Fruit fly (Drosophila melanogaster) whole organism, embryonic: ENCODE data around the gene Acat2.

Experiments
- Atf-2 ChIP-seq: fragments of 200-800 bp; sonication (Bioruptor generic); optimal IDR thresholded peaks from 2 replicates; lab custom pipeline; 2016; ENCODE audit warnings: missing biosample characterization, missing genetic modification characterization
- BtbVII ChIP-seq: fragments of 200-800 bp; sonication (Bioruptor generic); optimal IDR thresholded peaks from 3 replicates; lab custom pipeline; 2017; ENCODE audit warnings: missing biosample characterization, mild to moderate bottlenecking, missing genetic modification characterization
- CG10979 ChIP-seq: fragments of 200-800 bp; sonication (Bioruptor generic); optimal IDR thresholded peaks from 2 replicates; lab custom pipeline; 2018; ENCODE audit warnings: missing biosample characterization, mild to moderate bottlenecking, missing genetic modification characterization, moderate library complexity
- CG11504 ChIP-seq: fragments of 200-800 bp; sonication (Bioruptor generic); optimal IDR thresholded peaks from 3 replicates; lab custom pipeline; 2019; ENCODE audit warnings: missing biosample characterization, mild to moderate bottlenecking, missing genetic modification characterization, moderate library complexity
- CG12659 ChIP-seq: fragments of 200-800 bp; sonication (Bioruptor generic); optimal IDR thresholded peaks from 3 replicates; lab custom pipeline; 2017; ENCODE audit warnings: mild to moderate bottlenecking, missing biosample characterization, missing genetic modification reagents, missing genetic modification characterization
- CG12769 ChIP-seq: fragments of 200-800 bp; sonication (Bioruptor generic); optimal IDR thresholded peaks from 2 replicates; lab custom pipeline; 2019; ENCODE audit warnings: missing biosample characterization, mild to moderate bottlenecking, missing genetic modification characterization, moderate library complexity
- CG13287 ChIP-seq: fragments of 200-800 bp; sonication (Bioruptor generic); IDR thresholded peaks from 2 replicates; pipeline ENCODE4 v1.3.6; 2022; ENCODE audit warnings: missing biosample characterization, missing genetic modification characterization; ENCODE audit not compliant: partially characterized antibody
- CG13624 ChIP-seq: fragments of 200-800 bp; sonication (Bioruptor generic); optimal IDR thresholded peaks from 2 replicates; lab custom pipeline; 2016; ENCODE audit warnings: missing biosample characterization, missing genetic modification characterization
- CG15479 ChIP-seq: fragments of 200-800 bp; sonication (Bioruptor generic); optimal IDR thresholded peaks from 3 replicates; lab custom pipeline; 2019; ENCODE audit warnings: missing biosample characterization, mild to moderate bottlenecking, missing genetic modification characterization, moderate library complexity
- CG18599 ChIP-seq: fragments of 200-800 bp; sonication (Bioruptor generic); optimal IDR thresholded peaks from 3 replicates; lab custom pipeline; 2017; ENCODE audit warnings: missing biosample characterization, missing genetic modification characterization, mild to moderate bottlenecking, moderate library complexity, missing genetic modification reagents
- CG32532 ChIP-seq: fragments of 200-800 bp; sonication (Bioruptor generic); IDR thresholded peaks from 2 replicates; pipeline ENCODE4 v1.3.6; 2022; ENCODE audit warnings: missing biosample characterization, missing genetic modification characterization
- CG32767 ChIP-seq: fragments of 200-800 bp; sonication (Bioruptor generic); IDR thresholded peaks from 2 replicates; pipeline ENCODE4 v1.3.6; 2022; ENCODE audit warnings: missing biosample characterization, missing genetic modification characterization
- CG32772 ChIP-seq: fragments of 200-800 bp; sonication (Bioruptor generic); IDR thresholded peaks from 2 replicates; pipeline ENCODE4 v1.3.6; 2022; ENCODE audit warnings: missing biosample characterization, missing genetic modification characterization
- CG34376 ChIP-seq: fragments of 200-800 bp; sonication (Bioruptor generic); optimal IDR thresholded peaks from 2 replicates; lab custom pipeline; 2018; ENCODE audit warnings: missing biosample characterization, mild to moderate bottlenecking, missing genetic modification characterization
- CG4360 ChIP-seq: fragments of 200-800 bp; sonication (Bioruptor generic); IDR thresholded peaks from 2 replicates; pipeline ENCODE4 v1.3.6; 2022; ENCODE audit warnings: missing biosample characterization, missing genetic modification characterization
- CG5245 ChIP-seq: fragments of 200-800 bp; sonication (Bioruptor generic); optimal IDR thresholded peaks from 3 replicates; lab custom pipeline; 2016; ENCODE audit warnings: missing biosample characterization, missing genetic modification characterization
- CG7556 ChIP-seq: fragments of 200-800 bp; sonication (Bioruptor generic); optimal IDR thresholded peaks from 2 replicates; lab custom pipeline; 2017; ENCODE audit warnings: missing biosample characterization, mild to moderate bottlenecking, missing genetic modification characterization
- Dbx ChIP-seq: fragments of 200-800 bp; sonication (Bioruptor generic); IDR thresholded peaks from 3 replicates; pipeline ENCODE4 v1.3.6; 2022; ENCODE audit warnings: missing biosample characterization, missing genetic modification characterization
- Eip74EF ChIP-seq, 2 experiments: fragments of 200-800 bp in 1 of 2; fragments of >200 bp in 1 of 2; sonication (Bioruptor generic) in 1 of 2; optimal IDR thresholded peaks; 2 replicates each; lab custom pipeline; 2017 to 2019; ENCODE audit warnings: missing biosample characterization in 2 of 2, missing genetic modification characterization in 2 of 2, mild to moderate bottlenecking in 1 of 2, moderate library complexity in 1 of 2
- Ets65A ChIP-seq: fragments of 200-800 bp; sonication (Bioruptor generic); peaks from one replicate; lab custom pipeline; 2016; ENCODE audit warnings: missing biosample characterization, missing genetic modification characterization
- Fer1 ChIP-seq: fragments of 200-800 bp; sonication (Bioruptor generic); optimal IDR thresholded peaks from 2 replicates; lab custom pipeline; 2017; ENCODE audit warnings: missing biosample characterization, mild to moderate bottlenecking, missing genetic modification characterization
- Fer3 ChIP-seq: fragments of 200-800 bp; sonication (Bioruptor generic); optimal IDR thresholded peaks from 2 replicates; lab custom pipeline; 2018; ENCODE audit warnings: missing biosample characterization, mild to moderate bottlenecking, missing genetic modification characterization, moderate library complexity
- HLH54F ChIP-seq: fragments of 200-800 bp; sonication (Bioruptor generic); optimal IDR thresholded peaks from 3 replicates; lab custom pipeline; 2016; ENCODE audit warnings: missing biosample characterization, missing genetic modification characterization
- Max ChIP-seq: fragments of 200-800 bp; sonication (Bioruptor generic); optimal IDR thresholded peaks from 2 replicates; lab custom pipeline; 2016; ENCODE audit warnings: missing biosample characterization, mild to moderate bottlenecking, missing genetic modification characterization
- Opbp ChIP-seq: fragments of 200-800 bp; sonication (Bioruptor generic); IDR thresholded peaks from 3 replicates; pipeline ENCODE4 v1.3.6; 2022; ENCODE audit warnings: missing biosample characterization, missing genetic modification characterization; ENCODE audit not compliant: partially characterized antibody
- Optix ChIP-seq: fragments of 200-800 bp; sonication (Bioruptor generic); IDR thresholded peaks from 3 replicates; pipeline ENCODE4 v1.3.6; 2022; ENCODE audit warnings: missing biosample characterization, missing genetic modification characterization
- PHDP ChIP-seq: fragments of 200-800 bp; sonication (Bioruptor generic); optimal IDR thresholded peaks from 3 replicates; lab custom pipeline; 2018; ENCODE audit warnings: missing biosample characterization, mild to moderate bottlenecking, missing genetic modification characterization, moderate library complexity
- Poxn ChIP-seq: fragments of 200-800 bp; sonication (Bioruptor generic); IDR thresholded peaks from 2 replicates; pipeline ENCODE4 v1.3.6; 2022; ENCODE audit warnings: missing biosample characterization, missing genetic modification characterization
- Sin3A ChIP-seq: fragments of >200 bp; optimal IDR thresholded peaks from 2 replicates; lab custom pipeline; 2018
- chif ChIP-seq, 2 experiments: fragments of 200-800 bp; sonication (Bioruptor generic); optimal IDR thresholded peaks; 3 replicates each; lab custom pipeline; 2016; ENCODE audit warnings: missing biosample characterization in 2 of 2, missing genetic modification characterization in 2 of 2
- ci ChIP-seq: fragments of 200-800 bp; sonication (Bioruptor generic); IDR thresholded peaks from 3 replicates; pipeline ENCODE4 v1.3.6; 2022; ENCODE audit warnings: missing biosample characterization, missing genetic modification characterization
- corto ChIP-seq: fragments of 200-800 bp; sonication (Bioruptor generic); optimal IDR thresholded peaks from 2 replicates; lab custom pipeline; 2016; ENCODE audit warnings: missing biosample characterization, mild to moderate bottlenecking, missing genetic modification characterization, moderate library complexity
- cwo ChIP-seq: fragments of 200-800 bp; sonication (Bioruptor generic); optimal IDR thresholded peaks from 3 replicates; lab custom pipeline; 2017; ENCODE audit warnings: missing biosample characterization, missing genetic modification characterization, mild to moderate bottlenecking, moderate library complexity, missing genetic modification reagents
- danr ChIP-seq: fragments of 200-800 bp; sonication (Bioruptor generic); IDR thresholded peaks from 2 replicates; pipeline ENCODE4 v1.3.6; 2022; ENCODE audit warnings: missing biosample characterization, missing genetic modification characterization
- grau ChIP-seq: fragments of 200-800 bp; optimal IDR thresholded peaks from 3 replicates; lab custom pipeline; 2019; ENCODE audit warnings: missing biosample characterization, mild to moderate bottlenecking, missing genetic modification characterization, moderate library complexity
- gt ChIP-seq: fragments of 200-800 bp; sonication (Bioruptor generic); IDR thresholded peaks from 2 replicates; pipeline ENCODE4 v1.3.6; 2022; ENCODE audit warnings: missing biosample characterization, missing genetic modification characterization
- hkb ChIP-seq, 2 experiments: fragments of 200-800 bp in 1 of 2; fragments of >200 bp in 1 of 2; sonication (Bioruptor generic) in 1 of 2; IDR thresholded peaks in 1 of 2; optimal IDR thresholded peaks in 1 of 2; 2 replicates each; pipeline versions ENCODE4 v1.3.6 to Lab custom; 2017 to 2022; ENCODE audit warnings: missing biosample characterization in 1 of 2, missing genetic modification characterization in 1 of 2
- kay ChIP-seq: fragments of 200-800 bp; sonication (Bioruptor generic); optimal IDR thresholded peaks from 2 replicates; lab custom pipeline; 2016; ENCODE audit warnings: missing biosample characterization, missing genetic modification characterization
- lilli ChIP-seq: fragments of 200-800 bp; sonication (Bioruptor generic); optimal IDR thresholded peaks from 3 replicates; lab custom pipeline; 2016; ENCODE audit warnings: missing biosample characterization, missing genetic modification characterization
- onecut ChIP-seq: fragments of 200-800 bp; sonication (Bioruptor generic); IDR thresholded peaks from 2 replicates; pipeline ENCODE4 v1.3.6; 2022; ENCODE audit warnings: missing biosample characterization, missing genetic modification characterization
- pan ChIP-seq, 4 experiments: fragments of >200 bp in 3 of 4; fragments of 200-800 bp in 1 of 4; sonication (Bioruptor generic) in 1 of 4; optimal IDR thresholded peaks in 3 of 4; IDR thresholded peaks in 1 of 4; 2 replicates each; pipeline versions ENCODE4 v1.3.6 to Lab custom; 2017 to 2022; ENCODE audit warnings: missing biosample characterization in 2 of 4, missing genetic modification characterization in 2 of 4, mixed read lengths in 1 of 4
- pros ChIP-seq: fragments of 200-800 bp; sonication (Bioruptor generic); optimal IDR thresholded peaks from 3 replicates; lab custom pipeline; 2019; ENCODE audit warnings: missing biosample characterization, mild to moderate bottlenecking, missing genetic modification characterization, moderate library complexity
- shn ChIP-seq: fragments of 200-800 bp; sonication (Bioruptor generic); optimal IDR thresholded peaks from 3 replicates; lab custom pipeline; 2016; ENCODE audit warnings: missing biosample characterization, missing genetic modification characterization
- sna ChIP-seq: fragments of 200-800 bp; sonication (Bioruptor generic); IDR thresholded peaks from 2 replicates; pipeline ENCODE4 v1.3.6; 2022; ENCODE audit warnings: missing biosample characterization, missing genetic modification characterization; ENCODE audit not compliant: partially characterized antibody
- tna ChIP-seq: fragments of 200-800 bp; sonication (Bioruptor generic); IDR thresholded peaks from 2 replicates; pipeline ENCODE4 v1.3.6; 2022; ENCODE audit warnings: missing biosample characterization, missing genetic modification characterization; ENCODE audit not compliant: partially characterized antibody
- z ChIP-seq: fragments of 200-800 bp; sonication (Bioruptor generic); IDR thresholded peaks from 3 replicates; pipeline ENCODE4 v1.3.6; 2022; ENCODE audit warnings: missing biosample characterization, missing genetic modification characterization
- zfh1 ChIP-seq: fragments of 200-800 bp; sonication (Bioruptor generic); IDR thresholded peaks from 3 replicates; pipeline ENCODE4 v1.3.6; 2022; ENCODE audit warnings: missing biosample characterization, missing genetic modification characterization

Acat2 gene

dm6 chr3L:1335989-1336961 is 33.5 kb downstream of the Acat2 start (continued):
- TF ChIP-seq sna (GFP tag; lab: Robert Waterston, UW) (no peak), CG18599 (peak; percentile 50), CG10979 (tag; lab: Kevin White, UChicago) (no peak), CG32772 (no peak), CG12769 (peak; percentile 52), lilli (GFP tag; lab: Kevin White, UChicago) (peak; percentile 43), Max (GFP tag; lab: Kevin White, UChicago) (no peak), CG13624 (GFP tag; lab: Kevin White, UChicago) (peak; percentile 15), zfh1 (0 out of 3 replicates have a peak, but pooled peaks have one; percentile 11), danr (no peak), pros (GFP tag; lab: Kevin White, UChicago) (no peak), CG32767 (no peak), Atf-2 (no peak), Ets65A (GFP tag; lab: Kevin White, UChicago) (peak; percentile 77), Poxn (GFP tag; lab: Robert Waterston, UW) (no peak), gt (GFP tag; lab: Robert Waterston, UW) (no peak), cwo (GFP tag; lab: Kevin White, UChicago) (peak; percentile 80), ci (GFP tag; lab: Robert Waterston, UW) (0 out of 3 replicates have a peak, but pooled peaks have one; percentile 37), CG32532 (peak; percentile 58), corto (GFP tag; lab: Kevin White, UChicago) (peak; percentile 32), chif (GFP tag; optimal IDR thresholded peaks at IDR 0.05; lab: Kevin White, UChicago) (no peak), hkb (optimal IDR thresholded peaks at IDR 0.05; lab: Kevin White, UChicago) (no peak), hkb (GFP tag; IDR thresholded peaks at IDR 0.05; lab: Robert Waterston, UW) (peak; percentile 27; the same call in 1 of the 2 replicates), z (GFP tag; lab: Robert Waterston, UW) (no peak), Fer3 (tag; lab: Kevin White, UChicago) (peak; percentile 15), CG7556 (GFP tag; lab: Kevin White, UChicago) (peak; percentile 7), BtbVII (GFP tag; lab: Kevin White, UChicago) (peak; percentile 22), CG34376 (peak; percentile 92), pan (optimal IDR thresholded peaks at IDR 0.05; lab: Kevin White, UChicago) (no peak), pan (GFP tag; optimal IDR thresholded peaks at IDR 0.05 in 1 of 2, IDR thresholded peaks at IDR 0.05 in 1 of 2) (peak in 1 of 2 experiments; percentile 22), Opbp (no peak), CG12659 (GFP tag; lab: Kevin White, UChicago) (no peak), PHDP (tag; lab: Kevin White, UChicago) (peak; percentile 22), onecut (GFP tag; lab: Robert Waterston, UW) (no peak), HLH54F (no peak), CG11504 (tag; lab: Kevin White, UChicago) (no peak), kay (no peak), tna (GFP tag; lab: Robert Waterston, UW) (no peak), CG5245 (GFP tag; lab: Kevin White, UChicago) (no peak), Optix (GFP tag; lab: Robert Waterston, UW) (no peak), Sin3A (lab: Kevin White, UChicago) (no peak), Fer1 (GFP tag; lab: Kevin White, UChicago) (peak; percentile 22), CG4360 (GFP tag; lab: Robert Waterston, UW) (peak; percentile 67; the same call in 1 of the 2 replicates), Eip74EF (GFP tag; optimal IDR thresholded peaks at IDR 0.05; lab: Kevin White, UChicago) (no peak), CG15479 (GFP tag; lab: Kevin White, UChicago) (peak; percentile 55), Dbx (GFP tag; lab: Robert Waterston, UW) (0 out of 3 replicates have a peak, but pooled peaks have one; percentile 26), grau (tag; lab: Kevin White, UChicago) (peak; percentile 15), shn (GFP tag; lab: Kevin White, UChicago) (no peak), CG13287 (GFP tag; lab: Robert Waterston, UW) (no peak)
